Worm (Caenorhabditis elegans) whole organism, mixed stage, embryonic: ENCODE data around the gene Y60A3A.19.

Source experiments
- ces-1 ChIP-seq: fragments of 150-350 bp; optimal IDR thresholded peaks from 2 replicates; lab custom pipeline; 2014; ENCODE audit warnings: missing biosample characterization, missing genetic modification reagents, missing genetic modification characterization
- cnd-1 ChIP-seq: fragments of 200-800 bp; sonication (Bioruptor generic); optimal IDR thresholded peaks from 2 replicates; lab custom pipeline; 2018; ENCODE audit warnings: mild to moderate bottlenecking, missing genetic modification characterization, missing compliant biosample characterization
- ham-2 ChIP-seq: fragments of 200-800 bp; sonication (Bioruptor generic); optimal IDR thresholded peaks from 2 replicates; lab custom pipeline; 2018; ENCODE audit warnings: mild to moderate bottlenecking, missing genetic modification characterization, missing compliant biosample characterization
- mep-1 ChIP-seq: fragments of 150-350 bp; optimal IDR thresholded peaks from 2 replicates; lab custom pipeline; 2017; ENCODE audit warnings: missing biosample characterization, missing genetic modification reagents, missing genetic modification characterization, inconsistent platforms
- mls-2 ChIP-seq: sonication (generic microtip); optimal IDR thresholded peaks from 2 replicates; lab custom pipeline; 2016; ENCODE audit warnings: mild to moderate bottlenecking, missing genetic modification characterization, moderate library complexity, missing compliant biosample characterization
- nhr-237 ChIP-seq: fragments of 150-350 bp; optimal IDR thresholded peaks from 2 replicates; lab custom pipeline; 2014; ENCODE audit warnings: missing biosample characterization, missing genetic modification characterization
- snpc-4 ChIP-seq: fragments of 150-350 bp; optimal IDR thresholded peaks from 2 replicates; lab custom pipeline; 2014; ENCODE audit warnings: missing biosample characterization, missing genetic modification characterization
- sptf-1 ChIP-seq: sonication (generic microtip); optimal IDR thresholded peaks from 2 replicates; lab custom pipeline; 2017; ENCODE audit warnings: mild to moderate bottlenecking, missing genetic modification characterization, moderate library complexity, missing compliant biosample characterization
- unc-62 ChIP-seq: fragments of 150-350 bp; optimal IDR thresholded peaks from 2 replicates; lab custom pipeline; 2014; ENCODE audit warnings: missing biosample characterization, missing genetic modification reagents, missing genetic modification characterization

DNA sequence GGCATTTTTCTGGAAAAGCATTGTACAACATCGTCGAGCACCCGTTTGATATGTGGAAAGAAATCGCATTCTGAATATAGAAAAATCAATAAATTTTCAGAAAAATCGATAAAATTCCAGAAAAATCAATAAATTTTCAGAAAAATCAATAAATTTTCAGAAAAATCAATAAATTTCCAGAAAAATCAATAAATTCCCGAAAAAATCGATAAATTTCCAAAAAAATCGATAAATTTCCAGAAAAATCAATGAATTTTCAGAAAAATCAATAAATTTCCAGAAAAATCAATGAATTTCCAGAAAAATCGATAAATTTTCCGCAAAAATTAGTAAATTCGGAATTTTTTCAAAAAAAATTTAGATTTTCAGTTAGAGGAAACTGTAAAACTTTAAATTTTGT, 9.0 kb upstream of the Y60A3A.19 start, which contains the start of gene fars-2:
- TF ChIP-seq ham-2 (GFP tag; lab: Kevin White, UChicago) (no peak), unc-62 (no peak), mep-1 (tag; lab: Kevin White, UChicago) (no peak), snpc-4 (tag; lab: Kevin White, UChicago) (no peak), mls-2 (tag; lab: Kevin White, UChicago) (no peak), sptf-1 (tag; lab: Kevin White, UChicago) (no peak), nhr-237 (tag; lab: Kevin White, UChicago) (no peak), cnd-1 (tag; lab: Kevin White, UChicago) (no peak), ces-1 (no peak)
